In genomic region chrV:10083999-10084468, ce11 we compare ENCODE assay signal across 3 worm cellular contexts.
TF ChIP-seq lines count a peak whose summit lies in the region.

Gene nhr-12 (minus strand): TSS chrV:10084049.

TF ChIP-seq in whole organism, L1 larva, 84 proteins besides CTCF, POLR2A, EP300 and RAD21 (continued from another document):
- TF ChIP-seq lin-35 (GFP tag; optimal IDR thresholded peaks at IDR 0.05; lab: Kevin White, UChicago), result peak in 1 of 2 experiments; percentile 7
- no peak for TF ChIP-seq pax-3 (tag; optimal IDR thresholded peaks at IDR 0.05; lab: Kevin White, UChicago)
- TF ChIP-seq ceh-90 (tag; optimal IDR thresholded peaks at IDR 0.05; lab: Kevin White, UChicago), result no peak
- TF ChIP-seq nhr-85 (tag; lab: Kevin White, UChicago), result no peak
- TF ChIP-seq hlh-4 (tag; optimal IDR thresholded peaks at IDR 0.05; lab: Kevin White, UChicago), result no peak
- no peak for TF ChIP-seq nhr-77 (tag; optimal IDR thresholded peaks at IDR 0.05; lab: Kevin White, UChicago)

TF ChIP-seq in whole organism, L2 larva, 48 proteins besides CTCF, POLR2A, EP300 and RAD21 (continued from another document):
- TF ChIP-seq gmeb-1 (tag; optimal IDR thresholded peaks at IDR 0.05; lab: Kevin White, UChicago) (no peak), C34F6.9 (tag; optimal IDR thresholded peaks at IDR 0.05; lab: Kevin White, UChicago) (no peak), elt-3 (tag; optimal IDR thresholded peaks at IDR 0.05; lab: Kevin White, UChicago) (no peak), mbf-1 (tag; optimal IDR thresholded peaks at IDR 0.05; lab: Kevin White, UChicago) (no peak), ztf-1 (GFP tag; conservative IDR thresholded peaks at IDR 0.05; lab: Robert Waterston, UW) (no peak), nhr-6 (tag; optimal IDR thresholded peaks at IDR 0.05; lab: Kevin White, UChicago) (no peak), elt-1 (tag; optimal IDR thresholded peaks at IDR 0.05; lab: Kevin White, UChicago) (no peak), mab-5 (tag; optimal IDR thresholded peaks at IDR 0.05; lab: Kevin White, UChicago) (no peak), zag-1 (tag; optimal IDR thresholded peaks at IDR 0.05; lab: Kevin White, UChicago) (no peak), snpc-4 (tag; optimal IDR thresholded peaks at IDR 0.05; lab: Kevin White, UChicago) (no peak), crh-2 (tag; optimal IDR thresholded peaks at IDR 0.05; lab: Kevin White, UChicago) (peak; percentile 45), nhr-77 (tag; optimal IDR thresholded peaks at IDR 0.05; lab: Kevin White, UChicago) (no peak), fos-1 (tag; optimal IDR thresholded peaks at IDR 0.05; lab: Kevin White, UChicago) (no peak)

TF ChIP-seq in whole organism, L4 larva, 104 proteins besides CTCF, POLR2A, EP300 and RAD21 (continued from another document):
- TF ChIP-seq Y75B8A.6 (GFP tag; IDR thresholded peaks at IDR 0.05; lab: Robert Waterston, UW) (no peak), F10B5.3 (tag; optimal IDR thresholded peaks at IDR 0.05; lab: Kevin White, UChicago) (no peak), mxl-2 (GFP tag; conservative IDR thresholded peaks at IDR 0.05; lab: Robert Waterston, UW) (no peak), snpc-1.2 (GFP tag; IDR thresholded peaks at IDR 0.05; lab: Robert Waterston, UW) (no peak), set-16 (GFP tag; IDR thresholded peaks at IDR 0.05; lab: Robert Waterston, UW) (no peak), nhr-77 (tag; optimal IDR thresholded peaks at IDR 0.05; lab: Kevin White, UChicago) (no peak), mdt-29 (GFP tag; IDR thresholded peaks at IDR 0.05; lab: Robert Waterston, UW) (no peak), mxl-3 (GFP tag; optimal IDR thresholded peaks at IDR 0.05; lab: Kevin White, UChicago) (no peak), php-3 (GFP tag; IDR thresholded peaks at IDR 0.05; lab: Robert Waterston, UW) (no peak), F37D6.2 (tag; optimal IDR thresholded peaks at IDR 0.05; lab: Kevin White, UChicago) (no peak), R02D3.7 (tag; optimal IDR thresholded peaks at IDR 0.05; lab: Kevin White, UChicago) (no peak)
